Fruit fly (Drosophila melanogaster) whole organism, embryonic: ENCODE data around the gene scyl.

Source experiments
- Awh ChIP-seq: fragments of 200-800 bp; sonication (Bioruptor generic); IDR thresholded peaks from 2 replicates; pipeline ENCODE4, ENCODE4 v1.3.6; 2022; ENCODE audit warnings: missing biosample characterization, missing genetic modification characterization
- CG10267 ChIP-seq: fragments of 200-800 bp; sonication (Bioruptor generic); optimal IDR thresholded peaks from 2 replicates; lab custom pipeline; 2018; ENCODE audit warnings: missing biosample characterization, mild to moderate bottlenecking, missing genetic modification characterization, moderate library complexity
- CG11085 ChIP-seq: fragments of 200-800 bp; sonication (Bioruptor generic); IDR thresholded peaks from 2 replicates; pipeline ENCODE4 v1.3.6; 2022; ENCODE audit warnings: missing biosample characterization, missing genetic modification characterization
- CG13287 ChIP-seq: fragments of 200-800 bp; sonication (Bioruptor generic); IDR thresholded peaks from 2 replicates; pipeline ENCODE4 v1.3.6; 2022; ENCODE audit warnings: missing biosample characterization, missing genetic modification characterization; ENCODE audit not compliant: partially characterized antibody
- CG13624 ChIP-seq: fragments of 200-800 bp; sonication (Bioruptor generic); optimal IDR thresholded peaks from 2 replicates; lab custom pipeline; 2016; ENCODE audit warnings: missing biosample characterization, missing genetic modification characterization
- CG15601 ChIP-seq: fragments of 200-800 bp; sonication (Bioruptor generic); optimal IDR thresholded peaks from 3 replicates; lab custom pipeline; 2019; ENCODE audit warnings: missing biosample characterization, mild to moderate bottlenecking, missing genetic modification characterization, moderate library complexity
- CG17328 ChIP-seq: fragments of 200-800 bp; sonication (Bioruptor generic); IDR thresholded peaks from 2 replicates; pipeline ENCODE4 v1.3.6; 2022; ENCODE audit warnings: missing biosample characterization, missing genetic modification characterization
- CG2678 ChIP-seq: fragments of 200-800 bp; sonication (Bioruptor generic); optimal IDR thresholded peaks from 3 replicates; lab custom pipeline; 2019; ENCODE audit warnings: missing biosample characterization, mild to moderate bottlenecking, missing genetic modification characterization, moderate library complexity
- CG32772 ChIP-seq: fragments of 200-800 bp; sonication (Bioruptor generic); IDR thresholded peaks from 2 replicates; pipeline ENCODE4 v1.3.6; 2022; ENCODE audit warnings: missing biosample characterization, missing genetic modification characterization
- CG34224 ChIP-seq: fragments of 200-800 bp; sonication (Bioruptor generic); IDR thresholded peaks from 3 replicates; pipeline ENCODE4 v1.3.6; 2022; ENCODE audit warnings: missing biosample characterization, missing genetic modification characterization; ENCODE audit not compliant: partially characterized antibody
- CG42726 ChIP-seq: fragments of 200-800 bp; sonication (Bioruptor generic); IDR thresholded peaks from 2 replicates; pipeline ENCODE4 v1.3.6; 2022; ENCODE audit warnings: missing biosample characterization, missing genetic modification characterization; ENCODE audit not compliant: partially characterized antibody
- CG4707 ChIP-seq: fragments of 200-800 bp; sonication (Bioruptor generic); optimal IDR thresholded peaks from 2 replicates; lab custom pipeline; 2018; ENCODE audit warnings: missing biosample characterization, mild to moderate bottlenecking, missing genetic modification characterization, moderate library complexity
- CG4854 ChIP-seq: fragments of 200-800 bp; sonication (Bioruptor generic); optimal IDR thresholded peaks from 2 replicates; lab custom pipeline; 2016; ENCODE audit warnings: missing biosample characterization, missing genetic modification characterization, inconsistent platforms
- CG8281 ChIP-seq: fragments of 200-800 bp; sonication (Bioruptor generic); optimal IDR thresholded peaks from 2 replicates; lab custom pipeline; 2018; ENCODE audit warnings: missing biosample characterization, mild to moderate bottlenecking, missing genetic modification characterization, moderate library complexity
- CG9215 ChIP-seq: fragments of 200-800 bp; sonication (Bioruptor generic); IDR thresholded peaks from 2 replicates; pipeline ENCODE4 v1.3.6; 2022; ENCODE audit warnings: missing biosample characterization, missing genetic modification characterization
- Drgx ChIP-seq: fragments of 200-800 bp; sonication (Bioruptor generic); IDR thresholded peaks from 2 replicates; pipeline ENCODE4 v1.3.6; 2022; ENCODE audit warnings: missing biosample characterization, missing genetic modification characterization
- H15 ChIP-seq: fragments of 200-800 bp; sonication (Bioruptor generic); IDR thresholded peaks from 3 replicates; pipeline ENCODE4 v1.3.6; 2022; ENCODE audit warnings: missing biosample characterization, missing genetic modification characterization
- H2.0 ChIP-seq: fragments of 200-800 bp; sonication (Bioruptor generic); IDR thresholded peaks from 2 replicates; pipeline ENCODE4 v1.3.6; 2022; ENCODE audit warnings: missing biosample characterization, missing genetic modification characterization
- HmgZ ChIP-seq: fragments of 200-800 bp; sonication (Bioruptor generic); optimal IDR thresholded peaks from 2 replicates; lab custom pipeline; 2018; ENCODE audit warnings: missing biosample characterization, mild to moderate bottlenecking, missing genetic modification characterization
- NFAT ChIP-seq: fragments of 200-800 bp; sonication (Bioruptor generic); IDR thresholded peaks from 2 replicates; pipeline ENCODE4 v1.3.6; 2022; ENCODE audit warnings: missing biosample characterization, missing genetic modification characterization
- Nf-YC ChIP-seq: fragments of 200-800 bp; optimal IDR thresholded peaks from 3 replicates; lab custom pipeline; 2019; ENCODE audit warnings: missing biosample characterization, mild to moderate bottlenecking, missing genetic modification characterization, moderate library complexity
- Oli ChIP-seq: fragments of 200-800 bp; sonication (Bioruptor generic); optimal IDR thresholded peaks from 2 replicates; lab custom pipeline; 2018; ENCODE audit warnings: missing biosample characterization, mild to moderate bottlenecking, missing genetic modification characterization, moderate library complexity
- Tbp ChIP-seq: fragments of >200 bp; optimal IDR thresholded peaks from 2 replicates; lab custom pipeline; 2018; ENCODE audit warnings: missing biosample characterization, missing genetic modification characterization
- Xbp1 ChIP-seq: fragments of 200-800 bp; sonication (Bioruptor generic); optimal IDR thresholded peaks from 3 replicates; lab custom pipeline; 2016; ENCODE audit warnings: missing biosample characterization, mild to moderate bottlenecking, missing genetic modification characterization
- ap ChIP-seq: fragments of 200-800 bp; sonication (Bioruptor generic); IDR thresholded peaks from 2 replicates; pipeline ENCODE4 v1.3.6; 2022; ENCODE audit warnings: missing biosample characterization, missing genetic modification characterization
- ase ChIP-seq: fragments of 200-800 bp; sonication (Bioruptor generic); IDR thresholded peaks from 3 replicates; pipeline ENCODE4 v1.3.6; 2022; ENCODE audit warnings: missing biosample characterization, missing genetic modification characterization
- bigmax ChIP-seq: fragments of 200-800 bp; sonication (Bioruptor generic); optimal IDR thresholded peaks from 2 replicates; lab custom pipeline; 2018; ENCODE audit warnings: missing biosample characterization, mild to moderate bottlenecking, missing genetic modification characterization
- cas ChIP-seq: fragments of 200-800 bp; sonication (Bioruptor generic); IDR thresholded peaks from 2 replicates; pipeline ENCODE4 v1.3.6; 2022; ENCODE audit warnings: missing biosample characterization, missing genetic modification characterization
- dati ChIP-seq: fragments of 200-800 bp; sonication (Bioruptor generic); IDR thresholded peaks from 2 replicates; pipeline ENCODE4 v1.3.6; 2022; ENCODE audit warnings: missing biosample characterization, missing genetic modification characterization
- exex ChIP-seq: fragments of 200-800 bp; sonication (Bioruptor generic); optimal IDR thresholded peaks from 4 replicates; lab custom pipeline; 2018; ENCODE audit warnings: missing biosample characterization, mild to moderate bottlenecking, missing genetic modification characterization, moderate library complexity
- fd102C ChIP-seq: fragments of 200-800 bp; sonication (Bioruptor generic); optimal IDR thresholded peaks from 2 replicates; lab custom pipeline; 2018; ENCODE audit warnings: missing biosample characterization, mild to moderate bottlenecking, missing genetic modification characterization, moderate library complexity
- fd96Cb ChIP-seq: fragments of 200-800 bp; sonication (Bioruptor generic); optimal IDR thresholded peaks from 2 replicates; lab custom pipeline; 2018; ENCODE audit warnings: missing biosample characterization, mild to moderate bottlenecking, missing genetic modification characterization, moderate library complexity
- fru ChIP-seq: fragments of >200 bp; optimal IDR thresholded peaks from 2 replicates; lab custom pipeline; 2017
- gcm ChIP-seq: fragments of 200-800 bp; sonication (Bioruptor generic); optimal IDR thresholded peaks from 2 replicates; lab custom pipeline; 2019; ENCODE audit warnings: missing biosample characterization, mild to moderate bottlenecking, missing genetic modification characterization, moderate library complexity
- gcm2 ChIP-seq: fragments of 200-800 bp; sonication (Bioruptor generic); optimal IDR thresholded peaks from 2 replicates; lab custom pipeline; 2016; ENCODE audit warnings: missing biosample characterization, missing genetic modification characterization
- gt ChIP-seq: fragments of 200-800 bp; sonication (Bioruptor generic); IDR thresholded peaks from 2 replicates; pipeline ENCODE4 v1.3.6; 2022; ENCODE audit warnings: missing biosample characterization, missing genetic modification characterization
- h ChIP-seq: fragments of >200 bp; optimal IDR thresholded peaks from 2 replicates; lab custom pipeline; 2017
- kay ChIP-seq: fragments of 200-800 bp; sonication (Bioruptor generic); optimal IDR thresholded peaks from 2 replicates; lab custom pipeline; 2016; ENCODE audit warnings: missing biosample characterization, missing genetic modification characterization
- luna ChIP-seq: fragments of 200-800 bp; sonication (Bioruptor generic); optimal IDR thresholded peaks from 2 replicates; lab custom pipeline; 2016; ENCODE audit warnings: missing biosample characterization, missing genetic modification characterization
- nau ChIP-seq: fragments of 200-800 bp; sonication (Bioruptor generic); optimal IDR thresholded peaks from 3 replicates; lab custom pipeline; 2017; ENCODE audit warnings: missing biosample characterization, mild to moderate bottlenecking, missing genetic modification characterization, missing genetic modification reagents
- nom ChIP-seq: fragments of 200-800 bp; sonication (Bioruptor generic); optimal IDR thresholded peaks from 2 replicates; lab custom pipeline; 2017; ENCODE audit warnings: missing biosample characterization, missing genetic modification characterization, mild to moderate bottlenecking, moderate library complexity, missing genetic modification reagents
- oc ChIP-seq: fragments of 200-800 bp; sonication (Bioruptor generic); optimal IDR thresholded peaks from 2 replicates; lab custom pipeline; 2018; ENCODE audit warnings: missing biosample characterization, mild to moderate bottlenecking, missing genetic modification characterization, moderate library complexity
- odd ChIP-seq: fragments of 200-800 bp; sonication (Bioruptor generic); optimal IDR thresholded peaks from 2 replicates; lab custom pipeline; 2017; ENCODE audit warnings: missing biosample characterization, mild to moderate bottlenecking, missing genetic modification characterization
- onecut ChIP-seq: fragments of 200-800 bp; sonication (Bioruptor generic); IDR thresholded peaks from 2 replicates; pipeline ENCODE4 v1.3.6; 2022; ENCODE audit warnings: missing biosample characterization, missing genetic modification characterization
- rib ChIP-seq: fragments of 200-800 bp; sonication (Bioruptor generic); IDR thresholded peaks from 2 replicates; pipeline ENCODE4 v1.3.6; 2022; ENCODE audit warnings: missing biosample characterization, missing genetic modification characterization
- row ChIP-seq: fragments of 200-800 bp; sonication (Bioruptor generic); IDR thresholded peaks from 3 replicates; pipeline ENCODE4 v1.3.6; 2022; ENCODE audit warnings: missing biosample characterization, missing genetic modification characterization
- sc ChIP-seq, 3 experiments: fragments of >200 bp in 2 of 3; fragments of 200-800 bp in 1 of 3; sonication (Bioruptor generic) in 1 of 3; optimal IDR thresholded peaks; 2 replicates in 2 of 3; 3 replicates in 1 of 3; lab custom pipeline; 2017; ENCODE audit warnings: mild to moderate bottlenecking in 1 of 3, missing biosample characterization in 1 of 3, missing genetic modification characterization in 1 of 3, missing genetic modification reagents in 1 of 3
- sob ChIP-seq: fragments of 200-800 bp; sonication (Bioruptor generic); IDR thresholded peaks from 2 replicates; pipeline ENCODE4 v1.3.6; 2022; ENCODE audit warnings: missing biosample characterization, missing genetic modification characterization
- ttk ChIP-seq: fragments of 200-800 bp; sonication (Bioruptor generic); IDR thresholded peaks from 2 replicates; pipeline ENCODE4 v2.1.2; 2022; ENCODE audit warnings: missing biosample characterization, missing genetic modification characterization
- wek ChIP-seq: fragments of 200-800 bp; sonication (Bioruptor generic); optimal IDR thresholded peaks from 3 replicates; lab custom pipeline; 2018; ENCODE audit warnings: missing biosample characterization, mild to moderate bottlenecking, missing genetic modification characterization, moderate library complexity

Gene scyl

dm6 chr3L:11247370-11248255 lies 4.5 kb upstream of the scyl start (continued):
- TF ChIP-seq exex (tag; lab: Kevin White, UChicago) (no peak), rib (peak; percentile 60; the same call in 1 of the 2 replicates), luna (GFP tag; lab: Kevin White, UChicago) (no peak), CG32772 (GFP tag; lab: Robert Waterston, UW) (no peak), ttk (GFP tag; lab: Robert Waterston, UW) (no peak), Drgx (GFP tag; lab: Robert Waterston, UW) (peak; percentile 55), odd (GFP tag; lab: Kevin White, UChicago) (peak; percentile 33), Oli (tag; lab: Kevin White, UChicago) (no peak), CG10267 (tag; lab: Kevin White, UChicago) (no peak), sc (optimal IDR thresholded peaks at IDR 0.05; lab: Kevin White, UChicago) (no peak), sc (GFP tag; optimal IDR thresholded peaks at IDR 0.05; lab: Kevin White, UChicago) (no peak), CG9215 (GFP tag; lab: Robert Waterston, UW) (no peak), fru (lab: Kevin White, UChicago) (no peak), fd102C (GFP tag; lab: Kevin White, UChicago) (peak; percentile 37), Tbp (GFP tag; lab: Kevin White, UChicago) (no peak), ase (GFP tag; lab: Robert Waterston, UW) (no peak), nau (peak; percentile 80), nom (GFP tag; lab: Kevin White, UChicago) (peak; percentile 80), fd96Cb (tag; lab: Kevin White, UChicago) (no peak), onecut (GFP tag; lab: Robert Waterston, UW) (peak; percentile 54), CG13287 (peak; percentile 48), Nf-YC (tag; lab: Kevin White, UChicago) (no peak), CG4854 (GFP tag; lab: Kevin White, UChicago) (no peak), Xbp1 (GFP tag; lab: Kevin White, UChicago) (no peak), row (GFP tag; lab: Robert Waterston, UW) (0 out of 3 replicates have a peak, but pooled peaks have one; percentile 12), CG2678 (tag; lab: Kevin White, UChicago) (no peak), ap (GFP tag; lab: Robert Waterston, UW) (no peak), CG4707 (GFP tag; lab: Kevin White, UChicago) (peak; percentile 43), NFAT (GFP tag; lab: Robert Waterston, UW) (no peak), bigmax (GFP tag; lab: Kevin White, UChicago) (no peak), gcm2 (no peak), gt (no peak), cas (no peak), Awh (GFP tag; lab: Robert Waterston, UW) (peak; percentile 48; the same call in 1 of the 2 replicates), HmgZ (no peak), wek (GFP tag; lab: Kevin White, UChicago) (peak; percentile 61), CG11085 (GFP tag; lab: Robert Waterston, UW) (no peak), sob (GFP tag; lab: Robert Waterston, UW) (no peak), gcm (GFP tag; lab: Kevin White, UChicago) (peak; percentile 28), CG15601 (tag; lab: Kevin White, UChicago) (peak; percentile 3), CG42726 (no peak), H15 (GFP tag; lab: Robert Waterston, UW) (no peak), oc (no peak), kay (GFP tag; lab: Kevin White, UChicago) (no peak), CG13624 (GFP tag; lab: Kevin White, UChicago) (no peak), dati (GFP tag; lab: Robert Waterston, UW) (no peak), h (lab: Kevin White, UChicago) (no peak), H2.0 (GFP tag; lab: Robert Waterston, UW) (no peak), CG34224 (peak; percentile 65), CG8281 (tag; lab: Kevin White, UChicago) (no peak), CG17328 (GFP tag; lab: Robert Waterston, UW) (no peak)
